Worm (Caenorhabditis elegans): ENCODE results near the gene Y40A1A.2.

DNA sequence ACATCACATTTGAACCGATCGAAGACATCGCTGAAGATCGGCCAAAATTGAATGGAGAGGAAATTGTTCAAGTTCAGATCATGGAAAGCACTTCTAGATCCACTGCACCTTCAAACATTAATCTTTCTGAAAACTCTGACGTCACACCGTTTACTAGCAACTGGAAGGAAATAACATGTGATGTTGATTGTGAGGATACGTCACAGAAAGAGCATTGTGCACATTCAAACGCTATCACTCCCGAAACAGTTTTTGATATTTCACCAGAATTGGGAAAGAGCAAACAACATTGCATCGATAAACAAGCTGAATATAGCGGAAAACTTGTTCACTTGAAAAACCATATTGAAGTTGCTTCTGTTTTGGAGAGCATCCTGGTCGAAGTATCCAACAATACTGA is 31.0 kb downstream of the Y40A1A.2 start:
- TF ChIP-seq elt-3 (tag; optimal IDR thresholded peaks at IDR 0.05): no peak
- no peak for TF ChIP-seq lsy-2 (tag; optimal IDR thresholded peaks at IDR 0.05)
- no peak for TF ChIP-seq snpc-4 (tag; optimal IDR thresholded peaks at IDR 0.05)
- no peak for TF ChIP-seq nhr-237 (tag; optimal IDR thresholded peaks at IDR 0.05)
- no peak for TF ChIP-seq cnd-1 (tag; optimal IDR thresholded peaks at IDR 0.05)
- no peak for TF ChIP-seq drap-1 (GFP tag; optimal IDR thresholded peaks at IDR 0.05)
- TF ChIP-seq unc-62 (GFP tag; optimal IDR thresholded peaks at IDR 0.05): no peak
- TF ChIP-seq unc-39 (tag; optimal IDR thresholded peaks at IDR 0.05): no peak

All from whole organism, mixed stage, embryonic.